Fruit fly (Drosophila melanogaster): ENCODE results near the gene Fum1.

The Fum1 gene

dm6 chrX:6711295-6711694 lies 33.1 kb downstream of the Fum1 start (continued):
- TF ChIP-seq CG3032 (tag; optimal IDR thresholded peaks at IDR 0.05): peak; percentile 69
- peak; percentile 71 for TF ChIP-seq CG6808 (GFP tag; optimal IDR thresholded peaks at IDR 0.05)
- peak; percentile 65 for TF ChIP-seq topi (GFP tag; optimal IDR thresholded peaks at IDR 0.05)
- TF ChIP-seq Sox15 (GFP tag; optimal IDR thresholded peaks at IDR 0.05): peak; percentile 31
- TF ChIP-seq vri (GFP tag; optimal IDR thresholded peaks at IDR 0.05): peak; percentile 60
- no peak for TF ChIP-seq fd85E (GFP tag; optimal IDR thresholded peaks at IDR 0.05)
- peak; percentile 86 for TF ChIP-seq CG11294 (GFP tag; IDR thresholded peaks at IDR 0.05)
- TF ChIP-seq CG8632 (GFP tag; optimal IDR thresholded peaks at IDR 0.05): peak; percentile 60
- peak; percentile 69 for TF ChIP-seq cyc (GFP tag; optimal IDR thresholded peaks at IDR 0.05)
- TF ChIP-seq Smox (GFP tag; optimal IDR thresholded peaks at IDR 0.05): peak; percentile 64
- peak; percentile 65 for TF ChIP-seq CG9139 (GFP tag; optimal IDR thresholded peaks at IDR 0.05)
- TF ChIP-seq CG4318 (GFP tag; optimal IDR thresholded peaks at IDR 0.05): peak; percentile 92
- peak; percentile 40 for TF ChIP-seq CG11902 (GFP tag; optimal IDR thresholded peaks at IDR 0.05)
- TF ChIP-seq CG6854 (GFP tag; optimal IDR thresholded peaks at IDR 0.05): no peak
- peak; percentile 59 for TF ChIP-seq Hr39 (GFP tag; optimal IDR thresholded peaks at IDR 0.05)
- TF ChIP-seq dac (GFP tag; optimal IDR thresholded peaks at IDR 0.05): peak; percentile 91
- TF ChIP-seq pdm3 (GFP tag; optimal IDR thresholded peaks at IDR 0.05): peak; percentile 85
- peak; percentile 88 for TF ChIP-seq Gug (GFP tag; IDR thresholded peaks at IDR 0.05)
- TF ChIP-seq Ets21C (GFP tag; optimal IDR thresholded peaks at IDR 0.05): peak; percentile 38
- peak; percentile 94 for TF ChIP-seq eg (GFP tag; IDR thresholded peaks at IDR 0.05)
- peak; percentile 94 for TF ChIP-seq CG8119 (GFP tag; IDR thresholded peaks at IDR 0.05)

dm6 chrX:6716170-6716569 lies 37.9 kb downstream of the Fum1 start:
- TF ChIP-seq dac (GFP tag; optimal IDR thresholded peaks at IDR 0.05): no peak
- no peak for TF ChIP-seq lz (GFP tag; optimal IDR thresholded peaks at IDR 0.05)
- TF ChIP-seq fd85E (GFP tag; optimal IDR thresholded peaks at IDR 0.05): no peak

- TF ChIP-seq Eip75B (GFP tag; optimal IDR thresholded peaks at IDR 0.05): no peak
- no peak for TF ChIP-seq CG32006 (GFP tag; optimal IDR thresholded peaks at IDR 0.05)
- TF ChIP-seq CG16779 (tag; optimal IDR thresholded peaks at IDR 0.05): no peak
- TF ChIP-seq CG10669 (GFP tag; optimal IDR thresholded peaks at IDR 0.05): peak; percentile 6
- no peak for TF ChIP-seq Gug (GFP tag; IDR thresholded peaks at IDR 0.05)
- no peak for TF ChIP-seq CG8319 (GFP tag; optimal IDR thresholded peaks at IDR 0.05)
- no peak for TF ChIP-seq CG8632 (GFP tag; optimal IDR thresholded peaks at IDR 0.05)
- no peak for TF ChIP-seq CG4318 (GFP tag; optimal IDR thresholded peaks at IDR 0.05)
- no peak for TF ChIP-seq CG31627 (GFP tag; optimal IDR thresholded peaks at IDR 0.05)
- TF ChIP-seq dsx (GFP tag; optimal IDR thresholded peaks at IDR 0.05; ENCODE audit: poor library complexity, severe bottlenecking): no peak
- TF ChIP-seq CG8119 (GFP tag; IDR thresholded peaks at IDR 0.05): peak; percentile 48; the same call in 2 of the 3 replicates
- no peak for TF ChIP-seq achi (GFP tag; optimal IDR thresholded peaks at IDR 0.05)
- no peak for TF ChIP-seq CG9139 (GFP tag; optimal IDR thresholded peaks at IDR 0.05)
- TF ChIP-seq CG7368 (GFP tag; optimal IDR thresholded peaks at IDR 0.05): no peak
- TF ChIP-seq CG6163 (GFP tag; IDR thresholded peaks at IDR 0.05): 0 out of 3 replicates have a peak, but pooled peaks have one; percentile 45
- TF ChIP-seq OdsH (GFP tag; optimal IDR thresholded peaks at IDR 0.05): no peak
- TF ChIP-seq CG11762 (GFP tag; optimal IDR thresholded peaks at IDR 0.05; ENCODE audit: insufficient read depth): no peak
- TF ChIP-seq CG10631 (GFP tag; optimal IDR thresholded peaks at IDR 0.05): no peak
- TF ChIP-seq salr (GFP tag; optimal IDR thresholded peaks at IDR 0.05): no peak
- TF ChIP-seq Sox14 (GFP tag; optimal IDR thresholded peaks at IDR 0.05): no peak
- no peak for TF ChIP-seq CG6854 (GFP tag; optimal IDR thresholded peaks at IDR 0.05)
- no peak for TF ChIP-seq CG1621 (tag; optimal IDR thresholded peaks at IDR 0.05)
- TF ChIP-seq Hr4 (GFP tag; optimal IDR thresholded peaks at IDR 0.05): no peak
- peak; percentile 66 for TF ChIP-seq Eip78C (GFP tag)
- no peak for TF ChIP-seq acj6 (GFP tag; optimal IDR thresholded peaks at IDR 0.05)
- TF ChIP-seq svp (GFP tag): peak; percentile 59
- no peak for TF ChIP-seq dac (GFP tag; optimal IDR thresholded peaks at IDR 0.05)
- peak; percentile 9 for TF ChIP-seq Met (GFP tag; optimal IDR thresholded peaks at IDR 0.05)
- no peak for TF ChIP-seq Ets21C (GFP tag; optimal IDR thresholded peaks at IDR 0.05)
- no peak for TF ChIP-seq eg (GFP tag; IDR thresholded peaks at IDR 0.05)
- TF ChIP-seq CG3032 (tag; optimal IDR thresholded peaks at IDR 0.05): no peak
- TF ChIP-seq CG15336 (GFP tag; IDR thresholded peaks at IDR 0.05): peak; percentile 48
- no peak for TF ChIP-seq CG6808 (GFP tag; optimal IDR thresholded peaks at IDR 0.05)
- no peak for TF ChIP-seq Sox15 (GFP tag; optimal IDR thresholded peaks at IDR 0.05)
- TF ChIP-seq Blimp-1 (GFP tag; optimal IDR thresholded peaks at IDR 0.05): no peak
- no peak for TF ChIP-seq fd59A (GFP tag; optimal IDR thresholded peaks at IDR 0.05)
- TF ChIP-seq cyc (GFP tag; optimal IDR thresholded peaks at IDR 0.05): no peak
- no peak for TF ChIP-seq spab (GFP tag; optimal IDR thresholded peaks at IDR 0.05)
- TF ChIP-seq CG11294 (GFP tag; IDR thresholded peaks at IDR 0.05): no peak
Observed at dm6 chrX:6719259-6719658, 41.0 kb downstream of the Fum1 start.
